Fruit fly (Drosophila melanogaster): ENCODE data around the gene CG6770.

Gene CG6770

DNA sequence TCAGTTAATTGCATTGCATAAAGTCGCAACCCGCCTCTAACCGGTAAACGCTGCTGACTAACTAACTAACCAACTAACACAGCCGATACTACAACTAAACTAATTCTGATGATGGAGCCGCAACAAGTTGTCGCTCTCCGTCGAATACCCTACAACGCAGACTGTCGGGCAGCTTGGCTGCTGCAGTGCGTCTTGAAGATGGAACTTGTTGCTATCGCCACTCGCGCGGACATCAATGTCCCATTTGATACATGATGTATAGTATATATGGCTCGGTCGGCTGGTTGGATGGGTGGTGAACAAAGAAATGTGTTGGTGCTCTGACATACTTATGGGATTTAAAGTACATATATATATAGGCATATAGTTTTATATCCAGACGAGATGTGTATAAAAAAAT, 20.4 kb downstream of the CG6770 start (continued):
- TF ChIP-seq CG10209 (GFP tag; optimal IDR thresholded peaks at IDR 0.05) (peak; percentile 13), tin (GFP tag; optimal IDR thresholded peaks at IDR 0.05) (no peak), CG2199 (GFP tag; IDR thresholded peaks at IDR 0.05) (0 out of 3 replicates have a peak, but pooled peaks have one; percentile 55), CG9797 (GFP tag; optimal IDR thresholded peaks at IDR 0.05) (no peak), luna (GFP tag; optimal IDR thresholded peaks at IDR 0.05) (no peak), lab (GFP tag; optimal IDR thresholded peaks at IDR 0.05) (peak; percentile 51), CG11456 (GFP tag; IDR thresholded peaks at IDR 0.05) (0 out of 3 replicates have a peak, but pooled peaks have one; percentile 24), CrebB (tag; optimal IDR thresholded peaks at IDR 0.05) (peak; percentile 3), disco-r (GFP tag; optimal IDR thresholded peaks at IDR 0.05) (no peak), Med (GFP tag) (peak; percentile 90), slbo (GFP tag; IDR thresholded peaks at IDR 0.05) (peak; percentile 38; the same call in 1 of the 2 replicates), vvl (GFP tag; IDR thresholded peaks at IDR 0.05) (peak; percentile 10; the same call in 1 of the 2 replicates), Ptx1 (GFP tag; IDR thresholded peaks at IDR 0.05) (0 out of 2 replicates have a peak, but pooled peaks have one; percentile 24), CG7786 (GFP tag; optimal IDR thresholded peaks at IDR 0.05) (no peak), org-1 (GFP tag; optimal IDR thresholded peaks at IDR 0.05) (peak; percentile 14), CG10274 (GFP tag; optimal IDR thresholded peaks at IDR 0.05) (peak; percentile 98), tap (tag; optimal IDR thresholded peaks at IDR 0.05) (peak; percentile 3), sob (GFP tag; IDR thresholded peaks at IDR 0.05) (0 out of 2 replicates have a peak, but pooled peaks have one; percentile 31), shn (GFP tag; optimal IDR thresholded peaks at IDR 0.05) (no peak), chm (GFP tag; IDR thresholded peaks at IDR 0.05) (peak; percentile 33; the same call in 1 of the 2 replicates), CG9727 (GFP tag; optimal IDR thresholded peaks at IDR 0.05) (no peak), abd-A (tag; optimal IDR thresholded peaks at IDR 0.05) (peak; percentile 50), Atf6 (GFP tag; IDR thresholded peaks at IDR 0.05) (peak; percentile 21; the same call in 1 of the 2 replicates), corto (GFP tag; optimal IDR thresholded peaks at IDR 0.05) (no peak), CG1603 (tag; optimal IDR thresholded peaks at IDR 0.05) (peak; percentile 17), CG7839 (tag; optimal IDR thresholded peaks at IDR 0.05) (peak; percentile 20), Ssrp (tag; optimal IDR thresholded peaks at IDR 0.05) (no peak), CG12071 (GFP tag; optimal IDR thresholded peaks at IDR 0.05) (peak; percentile 43), PHDP (tag; optimal IDR thresholded peaks at IDR 0.05) (peak; percentile 4), B-H2 (GFP tag; optimal IDR thresholded peaks at IDR 0.05) (no peak), ATbp (GFP tag; optimal IDR thresholded peaks at IDR 0.05) (peak; percentile 8), row (GFP tag; IDR thresholded peaks at IDR 0.05) (peak; percentile 45; the same call in 1 of the 3 replicates), lov (optimal IDR thresholded peaks at IDR 0.05) (no peak), lov (GFP tag; IDR thresholded peaks at IDR 0.05) (0 out of 3 replicates have a peak, but pooled peaks have one; percentile 45), unpg (GFP tag; optimal IDR thresholded peaks at IDR 0.05) (peak; percentile 8), CG8290 (GFP tag; optimal IDR thresholded peaks at IDR 0.05) (no peak), CG8290 (tag; optimal IDR thresholded peaks at IDR 0.05) (peak in 1 of 2 experiments; percentile 74), CG31441 (GFP tag; IDR thresholded peaks at IDR 0.05) (0 out of 2 replicates have a peak, but pooled peaks have one; percentile 18), CG13296 (GFP tag; optimal IDR thresholded peaks at IDR 0.05) (peak; percentile 24), BtbVII (GFP tag; optimal IDR thresholded peaks at IDR 0.05) (no peak), Bgb (GFP tag; IDR thresholded peaks at IDR 0.05; ENCODE audit: partially characterized antibody) (0 out of 2 replicates have a peak, but pooled peaks have one; percentile 16), CG14014 (GFP tag; IDR thresholded peaks at IDR 0.05) (no peak), bsh (GFP tag; optimal IDR thresholded peaks at IDR 0.05) (peak in 1 of 2 experiments; percentile 26), Rfx (GFP tag; IDR thresholded peaks at IDR 0.05) (peak; percentile 52; the same call in 1 of the 2 replicates), seq (GFP tag; IDR thresholded peaks at IDR 0.05) (0 out of 2 replicates have a peak, but pooled peaks have one; percentile 7), Drgx (GFP tag; IDR thresholded peaks at IDR 0.05) (peak; percentile 67), chinmo (GFP tag; IDR thresholded peaks at IDR 0.05; ENCODE audit: partially characterized antibody) (peak; percentile 82; the same call in 2 of the 4 replicates), E2f2 (GFP tag; IDR thresholded peaks at IDR 0.05) (peak; percentile 11; the same call in 1 of the 2 replicates)
